Worm (Caenorhabditis elegans): Measurements from ENCODE around the gene gss-1.

- TF ChIP-seq flt-1 (GFP tag; IDR thresholded peaks at IDR 0.05): no peak
- TF ChIP-seq F13C5.2 (tag; optimal IDR thresholded peaks at IDR 0.05): no peak
- TF ChIP-seq hmg-4 (GFP tag; optimal IDR thresholded peaks at IDR 0.05): no peak
- TF ChIP-seq ama-1 (optimal IDR thresholded peaks at IDR 0.05): no peak
These were observed 46.8 kb downstream of the gss-1 start for ce11 chrII:9369394-9369793.

Measured in whole organism, early embryonic.